Worm (Caenorhabditis elegans): ENCODE measurements around the gene C05C12.6.

C05C12.6 gene

DNA sequence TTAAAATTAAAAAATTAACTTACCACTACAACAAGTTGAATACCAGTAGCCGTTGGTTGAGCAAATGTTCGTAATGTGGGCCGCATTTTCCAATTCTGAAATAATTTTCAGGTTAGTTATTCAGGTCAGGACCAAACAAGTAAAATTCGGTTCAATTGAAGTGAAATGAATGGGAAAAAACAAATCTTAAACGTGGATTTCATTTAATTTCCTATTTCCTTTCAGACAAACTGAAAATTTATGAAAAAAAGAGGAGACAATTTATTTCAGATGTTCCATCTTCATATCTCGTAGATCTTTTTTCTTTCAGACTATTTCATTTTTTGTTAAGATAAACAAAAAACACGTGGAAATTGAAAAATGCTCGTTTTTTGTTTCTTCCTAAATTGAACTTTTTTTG is at the start of gene C05C12.6:
Gene C05C12.6, minus strand, starts transcription at position 101 of the 400 bp plus-strand sequence.
- no peak for TF ChIP-seq crh-2 (tag; optimal IDR thresholded peaks at IDR 0.05)
- no peak for TF ChIP-seq lsy-2 (tag; optimal IDR thresholded peaks at IDR 0.05)
- no peak for TF ChIP-seq elt-3 (tag; optimal IDR thresholded peaks at IDR 0.05)
- no peak for TF ChIP-seq ceh-82 (tag; optimal IDR thresholded peaks at IDR 0.05)
- TF ChIP-seq unc-62 (GFP tag; optimal IDR thresholded peaks at IDR 0.05), result no peak
- TF ChIP-seq Y55F3AM.14 (GFP tag; optimal IDR thresholded peaks at IDR 0.05), result no peak
- no peak for TF ChIP-seq fos-1 (tag; optimal IDR thresholded peaks at IDR 0.05)
- no peak for TF ChIP-seq ZK546.5 (tag; optimal IDR thresholded peaks at IDR 0.05)
- no peak for TF ChIP-seq egl-27 (tag; optimal IDR thresholded peaks at IDR 0.05)

DNA sequence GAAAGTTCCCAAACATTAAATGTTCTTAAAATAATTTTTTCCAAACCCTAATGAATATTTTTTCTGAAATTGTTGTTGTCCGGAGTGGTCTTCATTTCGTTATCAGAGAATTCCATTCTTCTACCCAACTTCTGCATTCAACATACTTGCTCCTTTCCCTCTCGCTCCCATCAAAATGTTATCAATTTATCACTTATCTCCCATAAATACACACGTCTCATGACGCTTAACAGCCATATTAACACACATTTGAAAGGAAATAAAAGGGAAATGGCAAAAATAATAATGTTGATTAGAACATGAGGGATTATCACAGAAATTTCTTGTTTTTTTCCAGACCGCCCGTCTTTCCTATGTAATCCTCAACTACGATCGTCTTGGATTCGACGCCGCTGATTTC is 47.7 kb upstream of the C05C12.6 start:
- peak; percentile 58 for TF ChIP-seq crh-2 (tag; optimal IDR thresholded peaks at IDR 0.05)
- peak; percentile 20 for TF ChIP-seq sma-9 (GFP tag; optimal IDR thresholded peaks at IDR 0.05)
- TF ChIP-seq sma-9 (tag; optimal IDR thresholded peaks at IDR 0.05), result no peak
- peak; percentile 98 for TF ChIP-seq fos-1 (tag; optimal IDR thresholded peaks at IDR 0.05)
- peak; percentile 45 for TF ChIP-seq gmeb-1 (tag; optimal IDR thresholded peaks at IDR 0.05)
- no peak for TF ChIP-seq ama-1 (optimal IDR thresholded peaks at IDR 0.05)
- TF ChIP-seq skn-1 (tag; optimal IDR thresholded peaks at IDR 0.05), result peak; percentile 23
- TF ChIP-seq lsy-2 (tag; optimal IDR thresholded peaks at IDR 0.05), result no peak

ce11 chrIV:11287511-11287910 is 46.2 kb upstream of the C05C12.6 start, which contains the start of gene F54D1.6:
Gene F54D1.6, plus strand, starts transcription at chrIV:11287811.
- TF ChIP-seq gmeb-1 (tag; optimal IDR thresholded peaks at IDR 0.05), result no peak
- TF ChIP-seq F13H6.1 (tag; optimal IDR thresholded peaks at IDR 0.05), result no peak
- TF ChIP-seq lin-11 (tag; optimal IDR thresholded peaks at IDR 0.05), result no peak
- no peak for TF ChIP-seq zag-1 (tag; optimal IDR thresholded peaks at IDR 0.05)
- TF ChIP-seq nhr-77 (tag; optimal IDR thresholded peaks at IDR 0.05), result no peak
- no peak for TF ChIP-seq nhr-237 (tag; optimal IDR thresholded peaks at IDR 0.05)
- no peak for TF ChIP-seq nhr-12 (tag; optimal IDR thresholded peaks at IDR 0.05)
- TF ChIP-seq peb-1 (tag; optimal IDR thresholded peaks at IDR 0.05), result no peak
- no peak for TF ChIP-seq ama-1 (optimal IDR thresholded peaks at IDR 0.05)
- no peak for TF ChIP-seq elt-3 (tag; optimal IDR thresholded peaks at IDR 0.05)
- no peak for TF ChIP-seq nhr-11 (tag; optimal IDR thresholded peaks at IDR 0.05)
- TF ChIP-seq nhr-6 (tag; optimal IDR thresholded peaks at IDR 0.05), result no peak
- no peak for TF ChIP-seq sma-9 (GFP tag; optimal IDR thresholded peaks at IDR 0.05)
- no peak for TF ChIP-seq sma-9 (tag; optimal IDR thresholded peaks at IDR 0.05)

DNA sequence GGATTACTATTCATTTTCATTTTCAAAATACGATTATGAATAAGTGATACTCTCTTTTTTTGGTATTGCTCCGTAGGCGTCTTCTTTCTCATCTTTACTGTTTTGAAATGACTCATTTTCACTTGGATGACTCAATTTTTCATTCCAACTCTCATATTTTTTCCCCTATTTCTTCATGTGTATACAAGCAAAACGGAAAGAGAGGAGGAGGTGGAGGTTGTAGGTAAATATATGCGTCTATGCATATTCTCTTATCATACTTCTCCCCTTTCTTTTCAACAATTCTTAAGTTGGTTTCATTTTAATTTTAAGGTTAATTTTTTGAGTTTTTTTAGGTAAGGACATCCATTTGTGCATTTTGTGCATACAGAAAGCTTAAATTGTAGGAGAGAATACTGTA is 44.8 kb upstream of the C05C12.6 start:
- TF ChIP-seq C34F6.9 (tag; optimal IDR thresholded peaks at IDR 0.05) (no peak), fos-1 (tag; optimal IDR thresholded peaks at IDR 0.05) (peak; percentile 66), blmp-1 (tag; optimal IDR thresholded peaks at IDR 0.05; ENCODE audit: insufficient read depth) (no peak)

DNA sequence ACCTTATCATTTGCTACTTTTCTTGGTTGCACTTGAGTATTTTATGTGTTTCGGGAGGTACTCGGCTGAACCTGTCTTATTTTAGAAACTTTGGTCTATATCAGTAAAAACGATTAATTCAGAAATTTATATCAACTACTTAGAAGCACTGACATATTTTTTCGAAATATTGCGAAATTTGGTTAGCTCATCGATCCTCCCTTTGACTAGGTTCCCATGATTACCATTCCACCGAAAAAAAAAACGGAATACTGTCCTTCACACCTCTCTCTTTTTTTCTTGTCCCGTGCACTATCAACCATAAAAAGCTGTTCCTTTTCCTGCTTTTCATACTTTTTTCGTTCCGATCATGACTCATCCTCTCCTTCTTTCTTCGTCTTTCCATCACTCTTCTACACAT is 44.0 kb upstream of the C05C12.6 start:
- TF ChIP-seq ama-1 (optimal IDR thresholded peaks at IDR 0.05), result no peak
- no peak for TF ChIP-seq nhr-10 (tag; optimal IDR thresholded peaks at IDR 0.05)
- no peak for TF ChIP-seq C34F6.9 (tag; optimal IDR thresholded peaks at IDR 0.05)
- TF ChIP-seq zag-1 (tag; optimal IDR thresholded peaks at IDR 0.05), result no peak
- no peak for TF ChIP-seq unc-62 (GFP tag; optimal IDR thresholded peaks at IDR 0.05)
- TF ChIP-seq nhr-23 (tag; optimal IDR thresholded peaks at IDR 0.05), result no peak
- TF ChIP-seq lsy-2 (tag; optimal IDR thresholded peaks at IDR 0.05), result no peak
- no peak for TF ChIP-seq peb-1 (tag; optimal IDR thresholded peaks at IDR 0.05)
- no peak for TF ChIP-seq nhr-237 (tag; optimal IDR thresholded peaks at IDR 0.05)
- no peak for TF ChIP-seq nhr-11 (tag; optimal IDR thresholded peaks at IDR 0.05)
- no peak for TF ChIP-seq lin-13 (GFP tag; optimal IDR thresholded peaks at IDR 0.05)
- TF ChIP-seq elt-3 (tag; optimal IDR thresholded peaks at IDR 0.05), result no peak
- no peak for TF ChIP-seq nhr-25 (tag; optimal IDR thresholded peaks at IDR 0.05)
- no peak for TF ChIP-seq blmp-1 (tag; optimal IDR thresholded peaks at IDR 0.05; ENCODE audit: insufficient read depth)
- no peak for TF ChIP-seq nhr-129 (tag; optimal IDR thresholded peaks at IDR 0.05)
- no peak for TF ChIP-seq skn-1 (tag; optimal IDR thresholded peaks at IDR 0.05)

DNA sequence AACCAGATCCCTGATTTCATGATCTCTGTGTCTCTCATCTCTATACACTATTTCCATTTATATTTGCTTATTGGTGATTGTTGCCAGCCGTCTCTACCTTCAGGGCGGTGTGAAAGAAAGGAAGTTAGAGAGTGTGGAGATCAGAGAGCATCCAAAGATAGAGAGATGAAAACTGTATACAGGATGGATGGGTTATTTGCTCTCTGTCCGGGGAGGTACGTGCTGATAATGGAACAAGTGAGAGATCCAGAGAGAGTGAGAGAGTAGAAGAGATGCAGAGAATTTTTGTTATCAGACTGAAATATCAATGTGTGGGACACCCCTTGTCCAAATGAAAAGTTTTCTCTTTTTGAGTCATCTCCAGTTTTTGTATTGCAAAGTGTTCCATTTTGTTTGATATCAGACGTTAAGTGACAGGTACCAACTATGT is 42.8 kb upstream of the C05C12.6 start:
- TF ChIP-seq nhr-6 (tag; optimal IDR thresholded peaks at IDR 0.05) (no peak), elt-1 (tag; optimal IDR thresholded peaks at IDR 0.05) (no peak), fos-1 (tag; optimal IDR thresholded peaks at IDR 0.05) (peak; percentile 97), aly-2 (tag; optimal IDR thresholded peaks at IDR 0.05) (no peak), nhr-10 (tag; optimal IDR thresholded peaks at IDR 0.05) (no peak), sma-9 (GFP tag; optimal IDR thresholded peaks at IDR 0.05) (peak; percentile 50), sma-9 (tag; optimal IDR thresholded peaks at IDR 0.05) (no peak), egl-27 (tag; optimal IDR thresholded peaks at IDR 0.05) (no peak), gmeb-1 (tag; optimal IDR thresholded peaks at IDR 0.05) (peak; percentile 33), ceh-82 (tag; optimal IDR thresholded peaks at IDR 0.05) (no peak), nhr-25 (tag; optimal IDR thresholded peaks at IDR 0.05) (no peak), ama-1 (optimal IDR thresholded peaks at IDR 0.05) (no peak), lin-11 (tag; optimal IDR thresholded peaks at IDR 0.05) (no peak), blmp-1 (tag; optimal IDR thresholded peaks at IDR 0.05; ENCODE audit: insufficient read depth) (no peak), sma-3 (GFP tag; optimal IDR thresholded peaks at IDR 0.05) (peak; percentile 22), skn-1 (tag; optimal IDR thresholded peaks at IDR 0.05) (no peak), nhr-11 (tag; optimal IDR thresholded peaks at IDR 0.05) (no peak), lin-39 (tag; optimal IDR thresholded peaks at IDR 0.05) (no peak), nhr-12 (tag; optimal IDR thresholded peaks at IDR 0.05) (no peak), snpc-4 (tag; optimal IDR thresholded peaks at IDR 0.05) (no peak), unc-55 (GFP tag; optimal IDR thresholded peaks at IDR 0.05) (no peak), ztf-1 (GFP tag; conservative IDR thresholded peaks at IDR 0.05) (no peak), Y55F3AM.14 (GFP tag; optimal IDR thresholded peaks at IDR 0.05) (no peak), crh-2 (tag; optimal IDR thresholded peaks at IDR 0.05) (peak; percentile 46), ceh-16 (tag; optimal IDR thresholded peaks at IDR 0.05) (no peak), mdl-1 (tag; optimal IDR thresholded peaks at IDR 0.05) (no peak), ztf-4 (tag; optimal IDR thresholded peaks at IDR 0.05) (no peak)
